Worm (Caenorhabditis elegans) whole organism, L4/young adult: ENCODE results near the gene sri-29.

Experiments used
- dao-5 ChIP-seq: sonication (generic microtip); optimal IDR thresholded peaks from 2 replicates; lab custom pipeline; 2016; ENCODE audit warnings: missing genotype, missing genetic modification characterization, moderate library complexity, missing compliant biosample characterization
- him-1 ChIP-seq: sonication (generic microtip); optimal IDR thresholded peaks from 2 replicates; lab custom pipeline; 2016; ENCODE audit warnings: missing genotype, missing genetic modification reagents, missing genetic modification characterization, missing compliant biosample characterization

DNA sequence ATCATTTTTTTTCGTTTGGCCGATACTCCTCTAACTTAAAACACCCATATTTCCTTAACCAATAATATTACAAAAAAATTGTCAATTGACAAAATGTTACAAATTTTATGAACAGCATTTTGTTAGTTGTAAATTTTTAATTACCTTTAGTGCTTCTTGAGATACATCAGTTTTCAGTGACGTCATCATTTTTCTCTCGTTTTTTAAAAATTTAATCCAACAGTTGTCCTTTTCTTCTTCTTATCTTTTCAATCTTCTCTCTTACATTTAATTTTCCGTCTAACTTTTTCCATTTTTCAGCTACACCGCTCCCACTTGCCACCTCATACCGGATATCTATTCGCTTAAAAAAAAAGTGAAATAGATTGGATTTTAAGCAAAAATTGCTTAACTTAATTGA, 47.4 kb upstream of the sri-29 start, which contains the start of gene lido-8:
- TF ChIP-seq him-1 (tag; lab: Kevin White, UChicago) (no peak), dao-5 (tag; lab: Kevin White, UChicago) (no peak)
